Worm (Caenorhabditis elegans) whole organism, L2 larva: ENCODE data around the gene srx-85.

Experiments
- alr-1 ChIP-seq: fragments of 150-350 bp; optimal IDR thresholded peaks from 2 replicates; lab custom pipeline; 2014; ENCODE audit warnings: missing biosample characterization, missing genetic modification characterization
- fos-1 ChIP-seq: fragments of 150-350 bp; optimal IDR thresholded peaks from 2 replicates; lab custom pipeline; 2014; ENCODE audit warnings: missing biosample characterization, missing genetic modification characterization
- lin-13 ChIP-seq: fragments of 150-350 bp; optimal IDR thresholded peaks from 2 replicates; lab custom pipeline; 2014; ENCODE audit warnings: missing biosample characterization, missing genetic modification reagents, missing genetic modification characterization
- mdl-1 ChIP-seq, 2 experiments: fragments of 150-350 bp in 1 of 2; sonication (generic microtip) in 1 of 2; optimal IDR thresholded peaks; 2 replicates each; lab custom pipeline; 2017; ENCODE audit warnings: missing biosample characterization in 2 of 2, missing genetic modification characterization in 2 of 2
- unc-62 ChIP-seq: fragments of 150-350 bp; optimal IDR thresholded peaks from 2 replicates; lab custom pipeline; 2014; ENCODE audit warnings: missing biosample characterization, missing genetic modification reagents, missing genetic modification characterization
- ztf-11 ChIP-seq: sonication (generic microtip); optimal IDR thresholded peaks from 2 replicates; lab custom pipeline; 2017; ENCODE audit warnings: missing biosample characterization, missing genetic modification characterization

- TF ChIP-seq mdl-1 (tag; optimal IDR thresholded peaks at IDR 0.05; lab: Kevin White, UChicago) (no peak), fos-1 (tag; lab: Kevin White, UChicago) (no peak), ztf-11 (tag; lab: Kevin White, UChicago) (no peak), alr-1 (tag; lab: Kevin White, UChicago) (no peak), lin-13 (GFP tag; lab: Kevin White, UChicago) (no peak), unc-62 (GFP tag; lab: Kevin White, UChicago) (no peak)
Observed at ce11 chrV:11536667-11537066, 15.8 kb upstream of the srx-85 start.
